Worm (Caenorhabditis elegans) whole organism, young adult: Measurements from ENCODE around the gene wdr-31.

ENCODE experiments used
- B0336.3 ChIP-seq: fragments of 200-800 bp; sonication (Bioruptor generic); IDR thresholded peaks from 2 replicates; pipeline ENCODE4 v1.3.6; 2022; ENCODE audit warnings: missing genetic modification characterization, missing compliant biosample characterization
- Y53F4B.3 ChIP-seq: fragments of 200-800 bp; sonication (Bioruptor generic); IDR thresholded peaks from 2 replicates; pipeline ENCODE4 v1.3.6; 2022; ENCODE audit warnings: missing genetic modification reagents, missing genetic modification characterization, missing compliant biosample characterization
- Y56A3A.18 ChIP-seq: fragments of 200-800 bp; sonication (Bioruptor generic); IDR thresholded peaks from 2 replicates; pipeline ENCODE4 v1.3.6; 2022; ENCODE audit warnings: missing genetic modification reagents, missing genetic modification characterization, missing compliant biosample characterization
- cebp-1 ChIP-seq, 2 experiments: fragments of 200-800 bp in 1 of 2; sonication (Bioruptor generic) in 1 of 2; sonication (generic microtip) in 1 of 2; IDR thresholded peaks in 1 of 2; optimal IDR thresholded peaks in 1 of 2; 2 replicates each; pipeline versions ENCODE4 v1.3.6 to Lab custom; 2017 to 2022; ENCODE audit warnings: missing compliant biosample characterization in 2 of 2, missing genetic modification characterization in 2 of 2, mild to moderate bottlenecking in 1 of 2, missing genetic modification reagents in 1 of 2, moderate library complexity in 1 of 2
- ceh-58 ChIP-seq: fragments of 200-800 bp; sonication (Bioruptor generic); IDR thresholded peaks from 2 replicates; pipeline ENCODE4 v1.3.6; 2022; ENCODE audit warnings: missing genetic modification characterization, missing compliant biosample characterization
- lin-54 ChIP-seq: fragments of 200-800 bp; sonication (Bioruptor generic); optimal IDR thresholded peaks from 2 replicates; lab custom pipeline; 2018; ENCODE audit warnings: mild to moderate bottlenecking, missing genetic modification characterization, missing compliant biosample characterization
- lsl-1 ChIP-seq: fragments of 200-800 bp; sonication (Bioruptor generic); optimal IDR thresholded peaks from 2 replicates; lab custom pipeline; 2018; ENCODE audit warnings: mild to moderate bottlenecking, missing genetic modification characterization, moderate library complexity, missing compliant biosample characterization
- nfya-2 ChIP-seq: fragments of 200-800 bp; sonication (Bioruptor generic); IDR thresholded peaks from 2 replicates; pipeline ENCODE4 v1.3.6; 2022; ENCODE audit warnings: missing genetic modification reagents, missing genetic modification characterization, missing compliant biosample characterization
- pha-4 ChIP-seq: fragments of 150-350 bp; sonication (generic microtip); optimal IDR thresholded peaks from 2 replicates; lab custom pipeline; 2014; ENCODE audit warnings: missing biosample characterization, missing genetic modification reagents, missing genetic modification characterization
- sptf-2 ChIP-seq: fragments of 200-800 bp; sonication (Bioruptor generic); optimal IDR thresholded peaks from 2 replicates; lab custom pipeline; 2018; ENCODE audit warnings: mild to moderate bottlenecking, missing genetic modification characterization, missing compliant biosample characterization
- unc-130 ChIP-seq: sonication (generic microtip); optimal IDR thresholded peaks from 2 replicates; lab custom pipeline; 2016; ENCODE audit warnings: missing genetic modification reagents, missing genetic modification characterization, missing compliant biosample characterization
- ztf-22 ChIP-seq: fragments of 200-800 bp; sonication (Bioruptor generic); optimal IDR thresholded peaks from 2 replicates; lab custom pipeline; 2018; ENCODE audit warnings: mild to moderate bottlenecking, missing genetic modification characterization, moderate library complexity, missing compliant biosample characterization

- TF ChIP-seq pha-4: no peak
- TF ChIP-seq lin-54 (GFP tag; lab: Kevin White, UChicago): no peak
- no peak for TF ChIP-seq cebp-1 (GFP tag; IDR thresholded peaks at IDR 0.05; lab: Robert Waterston, UW)
- TF ChIP-seq cebp-1 (tag; optimal IDR thresholded peaks at IDR 0.05; lab: Kevin White, UChicago): no peak
- no peak for TF ChIP-seq B0336.3 (GFP tag; lab: Robert Waterston, UW)
- no peak for TF ChIP-seq unc-130 (GFP tag; lab: Kevin White, UChicago)
- no peak for TF ChIP-seq ceh-58 (GFP tag; lab: Robert Waterston, UW)
- TF ChIP-seq nfya-2 (GFP tag; lab: Robert Waterston, UW): no peak
- TF ChIP-seq sptf-2: no peak
- TF ChIP-seq lsl-1 (GFP tag; lab: Kevin White, UChicago): no peak
- no peak for TF ChIP-seq Y53F4B.3
- TF ChIP-seq ztf-22 (GFP tag; lab: Kevin White, UChicago): no peak
- no peak for TF ChIP-seq Y56A3A.18 (GFP tag; lab: Robert Waterston, UW)
Observed at ce11 chrII:2741405-2741804, 6.3 kb upstream of the wdr-31 start.
